Fruit fly (Drosophila melanogaster) whole organism: Measurements from ENCODE around the gene MFS3.

Experiments
- CG8478 ChIP-seq: fragments of >200 bp; optimal IDR thresholded peaks from 2 replicates; lab custom pipeline; 2018; ENCODE audit warnings: inconsistent platforms
- Dll ChIP-seq: fragments of >200 bp; optimal IDR thresholded peaks from 2 replicates; lab custom pipeline; 2017
- EcR ChIP-seq, 2 experiments: fragments of >200 bp; optimal IDR thresholded peaks; 2 replicates each; lab custom pipeline; 2017; ENCODE audit warnings: missing biosample characterization in 2 of 2, missing genetic modification characterization in 2 of 2, missing genetic modification reagents in 2 of 2
- pan ChIP-seq: fragments of >200 bp; optimal IDR thresholded peaks from 2 replicates; lab custom pipeline; 2017

- no peak for TF ChIP-seq EcR (GFP tag; optimal IDR thresholded peaks at IDR 0.05; lab: Kevin White, UChicago)
- no peak for TF ChIP-seq Dll
- no peak for TF ChIP-seq pan
- TF ChIP-seq CG8478 (lab: Kevin White, UChicago) = no peak
Measured at dm6 chr2L:1164294-1164693, 21.3 kb downstream of the MFS3 start, which contains the start of gene IntS14.
